Worm (Caenorhabditis elegans) whole organism, young adult: ENCODE results near the gene rict-1.

Experiments
- B0019.2 ChIP-seq: fragments of 200-800 bp; sonication (Bioruptor generic); conservative IDR thresholded peaks from 2 replicates; pipeline ENCODE4 v1.3.6; 2022; ENCODE audit warnings: missing genetic modification reagents, missing genetic modification characterization, missing compliant biosample characterization
- ceh-27 ChIP-seq: fragments of 200-800 bp; sonication (Bioruptor generic); optimal IDR thresholded peaks from 2 replicates; lab custom pipeline; 2018; ENCODE audit warnings: mild to moderate bottlenecking, missing genetic modification characterization, moderate library complexity, missing compliant biosample characterization
- efl-1 ChIP-seq: fragments of 150-350 bp; optimal IDR thresholded peaks from 2 replicates; lab custom pipeline; 2014; ENCODE audit warnings: missing biosample characterization, missing genetic modification reagents, missing genetic modification characterization
- lin-35 ChIP-seq, 3 experiments: fragments of 150-350 bp in 2 of 3; sonication (generic microtip) in 1 of 3; optimal IDR thresholded peaks; 2 replicates each; lab custom pipeline; 2014 to 2018; ENCODE audit warnings: missing biosample characterization in 3 of 3, missing genetic modification characterization in 3 of 3, missing genetic modification reagents in 3 of 3
- nhr-90 ChIP-seq: sonication (generic microtip); optimal IDR thresholded peaks from 2 replicates; lab custom pipeline; 2016; ENCODE audit warnings: missing genotype, mild to moderate bottlenecking, missing genetic modification characterization, missing compliant biosample characterization

ce11 chrII:13053443-13053842, 63.2 kb downstream of the rict-1 start:
- no peak for TF ChIP-seq efl-1 (GFP tag; lab: Kevin White, UChicago)
- TF ChIP-seq ceh-27 (GFP tag; lab: Kevin White, UChicago) = no peak
- TF ChIP-seq lin-35 (GFP tag; optimal IDR thresholded peaks at IDR 0.05; lab: Kevin White, UChicago) = no peak
- TF ChIP-seq nhr-90 = no peak
- TF ChIP-seq B0019.2 = no peak
